Worm (Caenorhabditis elegans) whole organism, early embryonic: ENCODE data around the gene R10E8.2.

ENCODE experiments used
- B0310.2 ChIP-seq: sonication (generic microtip); optimal IDR thresholded peaks from 2 replicates; lab custom pipeline; 2016; ENCODE audit warnings: mild to moderate bottlenecking, missing genetic modification characterization, missing compliant biosample characterization
- F13C5.2 ChIP-seq: sonication (generic microtip); optimal IDR thresholded peaks from 2 replicates; lab custom pipeline; 2017; ENCODE audit warnings: mild to moderate bottlenecking, missing genetic modification characterization, inconsistent platforms, missing compliant biosample characterization
- aly-1 ChIP-seq: sonication (generic microtip); optimal IDR thresholded peaks from 2 replicates; lab custom pipeline; 2016; ENCODE audit warnings: missing genetic modification characterization, missing compliant biosample characterization
- ama-1 ChIP-seq: fragments of 150-350 bp; optimal IDR thresholded peaks from 2 replicates; lab custom pipeline; 2014
- ceh-13 ChIP-seq: fragments of 200-800 bp; sonication (Bioruptor generic); optimal IDR thresholded peaks from 2 replicates; lab custom pipeline; 2018; ENCODE audit warnings: mild to moderate bottlenecking, missing genetic modification characterization, missing compliant biosample characterization
- ceh-36 ChIP-seq: sonication (generic microtip); optimal IDR thresholded peaks from 2 replicates; lab custom pipeline; 2016; ENCODE audit warnings: missing genetic modification characterization, inconsistent platforms, missing compliant biosample characterization
- ets-7 ChIP-seq: sonication (generic microtip); optimal IDR thresholded peaks from 2 replicates; lab custom pipeline; 2016; ENCODE audit warnings: missing genotype, missing genetic modification characterization, missing compliant biosample characterization
- flt-1 ChIP-seq: fragments of 200-800 bp; sonication (Bioruptor generic); IDR thresholded peaks from 2 replicates; pipeline ENCODE4 v1.3.6; 2022; ENCODE audit warnings: missing genetic modification characterization, missing compliant biosample characterization
- hmbx-1 ChIP-seq: sonication (generic microtip); optimal IDR thresholded peaks from 2 replicates; lab custom pipeline; 2016; ENCODE audit warnings: mild to moderate bottlenecking, missing genetic modification characterization, missing compliant biosample characterization
- hmg-4 ChIP-seq: fragments of 200-800 bp; sonication (Bioruptor generic); optimal IDR thresholded peaks from 2 replicates; lab custom pipeline; 2018; ENCODE audit warnings: mild to moderate bottlenecking, missing genetic modification characterization, missing compliant biosample characterization
- hnd-1 ChIP-seq: sonication (generic microtip); optimal IDR thresholded peaks from 2 replicates; lab custom pipeline; 2016; ENCODE audit warnings: missing genetic modification characterization, missing compliant biosample characterization
- pes-1 ChIP-seq: fragments of 200-800 bp; sonication (Bioruptor generic); IDR thresholded peaks from 2 replicates; pipeline ENCODE4 v1.3.6; 2022; ENCODE audit warnings: missing genetic modification reagents, missing genetic modification characterization, missing compliant biosample characterization
- scrt-1 ChIP-seq: fragments of 200-800 bp; sonication (Bioruptor generic); IDR thresholded peaks from 2 replicates; pipeline ENCODE4 v1.3.6; 2022; ENCODE audit warnings: missing genetic modification characterization, missing compliant biosample characterization
- sea-1 ChIP-seq: fragments of 200-800 bp; sonication (Bioruptor generic); conservative IDR thresholded peaks from 2 replicates; pipeline ENCODE4 v1.3.6; 2022; ENCODE audit warnings: missing genetic modification characterization, missing compliant biosample characterization
- tbx-11 ChIP-seq: fragments of 200-800 bp; sonication (Bioruptor generic); IDR thresholded peaks from 2 replicates; pipeline ENCODE4 v1.3.6; 2022; ENCODE audit warnings: missing genetic modification characterization, missing compliant biosample characterization
- tbx-37 ChIP-seq: fragments of 200-800 bp; sonication (Bioruptor generic); conservative IDR thresholded peaks from 2 replicates; pipeline ENCODE4 v1.3.6; 2022; ENCODE audit warnings: missing genetic modification reagents, missing genetic modification characterization, missing compliant biosample characterization
- tra-4 ChIP-seq: sonication (generic microtip); optimal IDR thresholded peaks from 2 replicates; lab custom pipeline; 2017; ENCODE audit warnings: missing genetic modification characterization, missing compliant biosample characterization

Gene R10E8.2

DNA sequence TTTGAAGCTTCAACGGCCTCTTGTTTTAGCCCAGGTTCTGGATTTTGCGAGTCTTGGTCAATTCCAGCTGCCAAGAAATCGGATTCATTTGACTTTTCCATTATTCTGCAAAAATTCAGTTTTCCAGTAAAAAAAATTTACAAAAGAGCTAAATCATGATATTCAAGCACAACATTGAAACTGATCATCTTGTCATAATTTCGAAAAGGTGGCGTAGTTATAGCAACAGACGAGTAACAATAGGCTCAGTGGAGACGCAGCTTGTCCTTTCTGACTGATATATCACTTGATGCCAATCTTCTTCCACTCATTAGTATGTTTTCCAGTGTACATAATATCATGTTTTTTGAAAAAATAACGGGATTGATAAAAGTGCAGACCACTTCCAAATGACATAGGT lies 15.2 kb downstream of the R10E8.2 start, which contains the start of gene fbxa-213:
Gene fbxa-213 (minus strand): TSS at position 101 of the 400 bp plus-strand sequence.
- TF ChIP-seq tra-4 (no peak), ceh-13 (GFP tag; lab: Kevin White, UChicago) (no peak), scrt-1 (no peak), hmg-4 (no peak), flt-1 (GFP tag; lab: Robert Waterston, UW) (no peak), sea-1 (no peak), pes-1 (GFP tag; lab: Robert Waterston, UW) (no peak), ets-7 (tag; lab: Kevin White, UChicago) (no peak), hnd-1 (tag; lab: Kevin White, UChicago) (no peak), ama-1 (lab: Kevin White, UChicago) (no peak), F13C5.2 (no peak), B0310.2 (tag; lab: Kevin White, UChicago) (no peak), tbx-11 (GFP tag; lab: Robert Waterston, UW) (no peak), aly-1 (no peak), tbx-37 (no peak), ceh-36 (tag; lab: Kevin White, UChicago) (no peak)

DNA sequence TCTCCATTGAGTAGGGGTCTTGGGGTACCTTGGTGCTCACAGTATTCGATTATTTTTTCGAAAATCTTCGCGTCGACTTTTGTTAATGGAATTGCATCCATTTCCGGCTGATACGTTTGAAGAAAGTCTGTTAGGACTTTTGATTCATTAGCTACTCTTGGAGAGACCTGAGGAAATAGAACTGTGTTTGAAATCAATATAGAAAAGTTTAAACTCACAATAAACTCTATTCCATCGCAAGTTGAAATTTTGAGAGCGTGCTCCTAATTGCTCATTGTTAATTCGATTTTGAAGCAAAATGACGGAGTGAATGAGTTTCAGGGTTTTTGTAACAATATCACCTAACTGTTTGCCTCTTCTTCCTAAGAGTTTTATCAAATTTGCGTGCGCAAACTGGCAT lies 16.3 kb downstream of the R10E8.2 start, which contains the start of gene skr-6:
Gene skr-6 (minus strand): TSS at position 101 of the 400 bp plus-strand sequence.
- TF ChIP-seq pes-1 (GFP tag; lab: Robert Waterston, UW): no peak
- TF ChIP-seq flt-1 (GFP tag; lab: Robert Waterston, UW): no peak
- TF ChIP-seq aly-1: no peak
- TF ChIP-seq F13C5.2: no peak
- no peak for TF ChIP-seq B0310.2 (tag; lab: Kevin White, UChicago)

DNA sequence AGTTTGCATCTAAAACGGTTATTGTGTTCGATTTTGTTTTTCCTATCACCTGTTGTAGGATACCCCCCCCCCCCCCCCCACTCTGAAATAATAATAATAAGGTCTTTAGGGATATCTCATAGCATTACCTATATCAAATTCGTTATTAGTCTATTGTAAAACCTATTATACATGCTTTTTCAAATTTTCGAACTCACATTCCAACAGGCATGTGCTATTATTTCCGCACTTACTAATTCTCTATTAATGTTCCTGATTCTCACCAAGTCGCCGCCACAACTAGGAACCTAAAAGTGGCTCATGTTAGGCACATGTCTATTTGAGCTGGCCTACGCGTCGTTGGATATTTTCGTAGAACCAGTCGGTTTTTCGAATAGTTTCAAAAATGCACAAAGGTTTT lies 16.8 kb downstream of the R10E8.2 start, which contains the start of gene Y37H2C.4:
Gene Y37H2C.4 (plus strand): TSS at position 301 of the 400 bp plus-strand sequence.
- TF ChIP-seq hnd-1 (tag; lab: Kevin White, UChicago) (no peak), tbx-11 (GFP tag; lab: Robert Waterston, UW) (no peak), sea-1 (no peak), ceh-36 (tag; lab: Kevin White, UChicago) (no peak), ets-7 (tag; lab: Kevin White, UChicago) (no peak), tbx-37 (no peak), pes-1 (GFP tag; lab: Robert Waterston, UW) (no peak), B0310.2 (tag; lab: Kevin White, UChicago) (no peak), hmg-4 (no peak), ceh-13 (GFP tag; lab: Kevin White, UChicago) (no peak), flt-1 (GFP tag; lab: Robert Waterston, UW) (no peak)

DNA sequence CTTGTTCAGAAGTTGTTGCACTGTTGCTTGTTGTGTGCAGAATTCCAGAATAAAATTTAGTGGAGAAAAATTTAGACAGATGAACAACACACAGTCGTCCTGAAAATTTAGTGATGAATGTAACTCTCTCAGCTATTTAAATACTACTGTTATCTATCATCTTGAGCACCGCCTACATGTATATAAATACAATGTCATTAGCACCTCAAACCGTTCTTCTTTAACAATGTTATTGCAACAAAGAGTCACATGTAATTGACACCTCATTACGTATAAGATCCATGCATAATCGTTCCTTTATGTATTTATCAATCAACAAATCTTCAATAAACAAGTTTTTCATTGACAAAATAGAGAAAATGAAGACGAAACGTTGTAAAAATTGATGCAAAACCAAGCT lies 27.2 kb downstream of the R10E8.2 start, which contains the start of gene Y51A2A.16:
Gene Y51A2A.16 (minus strand): TSS at position 101 of the 400 bp plus-strand sequence.
- TF ChIP-seq scrt-1: no peak
- TF ChIP-seq tbx-11 (GFP tag; lab: Robert Waterston, UW): no peak
- TF ChIP-seq ceh-13 (GFP tag; lab: Kevin White, UChicago): no peak
- TF ChIP-seq sea-1: no peak
- TF ChIP-seq hmg-4: no peak
- no peak for TF ChIP-seq B0310.2 (tag; lab: Kevin White, UChicago)
- no peak for TF ChIP-seq hmbx-1 (tag; lab: Kevin White, UChicago)
- no peak for TF ChIP-seq tbx-37
- TF ChIP-seq hnd-1 (tag; lab: Kevin White, UChicago): no peak
- no peak for TF ChIP-seq F13C5.2
- no peak for TF ChIP-seq ets-7 (tag; lab: Kevin White, UChicago)
- TF ChIP-seq aly-1: no peak
- no peak for TF ChIP-seq pes-1 (GFP tag; lab: Robert Waterston, UW)

DNA sequence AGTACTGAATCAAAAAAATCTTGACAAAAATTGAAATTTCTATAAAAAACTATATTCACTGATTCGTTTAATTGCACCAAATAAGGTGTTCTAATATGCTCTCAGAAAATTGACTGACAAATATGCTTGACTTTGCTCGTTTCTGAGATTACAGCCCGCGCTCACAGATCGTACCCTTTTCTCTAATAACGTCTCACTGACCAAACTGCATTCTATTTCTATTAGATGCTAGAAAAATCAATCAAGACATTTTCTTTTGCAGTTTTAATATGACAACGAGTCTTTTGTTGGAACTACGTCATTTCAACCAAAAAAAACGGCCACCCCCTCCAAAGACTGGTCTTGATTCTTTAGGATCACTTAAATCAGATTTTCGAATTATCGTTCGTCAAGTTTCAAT lies 29.0 kb downstream of the R10E8.2 start, which contains the start of gene clec-247:
Gene clec-247 (plus strand): TSS at position 301 of the 400 bp plus-strand sequence.
- no peak for TF ChIP-seq tra-4

DNA sequence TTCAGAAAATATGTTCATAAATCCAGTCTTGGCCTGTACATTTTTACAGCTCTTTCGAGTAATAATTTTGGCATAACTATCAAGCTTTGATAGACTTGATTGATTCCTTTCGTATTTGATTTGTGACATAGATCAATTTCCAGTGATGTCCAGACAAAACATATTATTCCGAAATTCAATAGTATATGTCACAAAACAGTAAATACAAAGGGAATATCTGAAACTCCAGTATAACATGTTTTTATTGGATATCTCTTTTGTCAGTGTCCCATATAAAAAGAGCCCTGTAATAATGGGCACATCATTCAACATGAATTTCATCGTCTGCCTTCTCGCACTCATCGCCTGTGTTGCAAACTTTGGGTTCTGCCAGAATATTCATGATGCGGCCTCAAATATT lies 37.0 kb downstream of the R10E8.2 start, which contains the start of gene Y51A2A.4:
Gene Y51A2A.4 (plus strand): TSS at position 301 of the 400 bp plus-strand sequence.
- TF ChIP-seq ceh-36 (tag; lab: Kevin White, UChicago): no peak
- no peak for TF ChIP-seq aly-1
- no peak for TF ChIP-seq tbx-11 (GFP tag; lab: Robert Waterston, UW)
- TF ChIP-seq flt-1 (GFP tag; lab: Robert Waterston, UW): no peak
- no peak for TF ChIP-seq pes-1 (GFP tag; lab: Robert Waterston, UW)
- TF ChIP-seq hnd-1 (tag; lab: Kevin White, UChicago): no peak
- TF ChIP-seq B0310.2 (tag; lab: Kevin White, UChicago): no peak
- TF ChIP-seq F13C5.2: no peak
- no peak for TF ChIP-seq hmbx-1 (tag; lab: Kevin White, UChicago)
- no peak for TF ChIP-seq scrt-1
- TF ChIP-seq sea-1: no peak
- TF ChIP-seq tbx-37: no peak
- TF ChIP-seq ets-7 (tag; lab: Kevin White, UChicago): no peak
- TF ChIP-seq tra-4: no peak
- TF ChIP-seq ama-1 (lab: Kevin White, UChicago): no peak
- TF ChIP-seq ceh-13 (GFP tag; lab: Kevin White, UChicago): no peak
- no peak for TF ChIP-seq hmg-4

DNA sequence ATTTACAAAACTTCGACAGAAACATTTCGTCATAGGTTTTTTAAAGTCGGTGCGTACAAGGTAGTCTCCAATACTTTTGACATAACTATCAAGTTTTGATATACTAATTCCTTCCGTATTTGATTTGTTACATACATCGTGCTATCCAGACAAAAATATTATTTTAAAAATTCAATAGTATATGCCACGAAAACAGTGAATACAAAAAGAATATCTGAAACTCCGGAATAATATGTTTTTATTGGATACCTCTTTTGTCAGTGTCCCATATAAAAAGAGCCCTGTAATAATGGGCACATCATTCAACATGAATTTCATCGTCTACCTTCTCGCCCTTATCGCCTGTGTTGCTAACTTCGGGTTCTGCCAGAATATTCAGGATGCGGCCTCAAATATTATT lies 38.7 kb downstream of the R10E8.2 start, which contains the start of gene Y51A2A.12:
Gene Y51A2A.12 (plus strand): TSS at position 301 of the 400 bp plus-strand sequence.
- TF ChIP-seq tra-4 (no peak), tbx-11 (GFP tag; lab: Robert Waterston, UW) (no peak), scrt-1 (no peak), pes-1 (GFP tag; lab: Robert Waterston, UW) (no peak), B0310.2 (tag; lab: Kevin White, UChicago) (no peak), ets-7 (tag; lab: Kevin White, UChicago) (no peak), flt-1 (GFP tag; lab: Robert Waterston, UW) (no peak), hmg-4 (no peak), ama-1 (lab: Kevin White, UChicago) (no peak), ceh-36 (tag; lab: Kevin White, UChicago) (no peak), F13C5.2 (no peak), ceh-13 (GFP tag; lab: Kevin White, UChicago) (no peak), hnd-1 (tag; lab: Kevin White, UChicago) (no peak), hmbx-1 (tag; lab: Kevin White, UChicago) (no peak), tbx-37 (no peak), aly-1 (no peak), sea-1 (no peak)
